Worm (Caenorhabditis elegans): ENCODE results near the gene F26F2.3.

DNA sequence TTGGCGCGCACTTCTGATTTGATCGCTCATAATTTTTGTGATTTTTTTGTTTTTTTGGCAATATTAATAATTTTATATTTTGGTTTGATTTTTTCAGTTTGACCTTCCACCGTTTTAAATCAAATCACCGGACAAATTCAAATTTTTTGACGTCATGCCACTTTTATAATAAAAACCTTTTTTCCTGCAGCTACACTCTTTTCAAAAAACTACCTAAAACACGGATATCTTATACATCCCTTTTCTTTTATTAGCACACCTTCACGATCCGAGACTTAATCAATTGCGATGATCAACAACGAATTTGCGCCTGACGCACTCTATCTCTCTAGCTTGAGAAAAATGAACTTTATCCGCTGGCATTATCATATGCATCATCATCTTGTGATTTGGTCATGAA, 43.1 kb upstream of the F26F2.3 start, which contains the start of gene grd-2:
- TF ChIP-seq ces-1 (GFP tag; optimal IDR thresholded peaks at IDR 0.05) (no peak), zip-8 (tag; optimal IDR thresholded peaks at IDR 0.05) (no peak), ztf-11 (tag; optimal IDR thresholded peaks at IDR 0.05) (no peak), unc-62 (GFP tag; optimal IDR thresholded peaks at IDR 0.05) (no peak), unc-39 (tag; optimal IDR thresholded peaks at IDR 0.05) (no peak), nhr-12 (tag; optimal IDR thresholded peaks at IDR 0.05) (no peak), pha-4 (tag; optimal IDR thresholded peaks at IDR 0.05) (no peak), bed-3 (GFP tag; optimal IDR thresholded peaks at IDR 0.05) (no peak), nhr-76 (tag; optimal IDR thresholded peaks at IDR 0.05) (no peak), nhr-28 (tag; optimal IDR thresholded peaks at IDR 0.05) (no peak), elt-3 (tag; optimal IDR thresholded peaks at IDR 0.05) (no peak), sptf-1 (tag; optimal IDR thresholded peaks at IDR 0.05) (no peak)

Measured in whole organism, mixed stage, embryonic.